Fruit fly (Drosophila melanogaster): ENCODE data around the gene Oat.

The Oat gene

DNA sequence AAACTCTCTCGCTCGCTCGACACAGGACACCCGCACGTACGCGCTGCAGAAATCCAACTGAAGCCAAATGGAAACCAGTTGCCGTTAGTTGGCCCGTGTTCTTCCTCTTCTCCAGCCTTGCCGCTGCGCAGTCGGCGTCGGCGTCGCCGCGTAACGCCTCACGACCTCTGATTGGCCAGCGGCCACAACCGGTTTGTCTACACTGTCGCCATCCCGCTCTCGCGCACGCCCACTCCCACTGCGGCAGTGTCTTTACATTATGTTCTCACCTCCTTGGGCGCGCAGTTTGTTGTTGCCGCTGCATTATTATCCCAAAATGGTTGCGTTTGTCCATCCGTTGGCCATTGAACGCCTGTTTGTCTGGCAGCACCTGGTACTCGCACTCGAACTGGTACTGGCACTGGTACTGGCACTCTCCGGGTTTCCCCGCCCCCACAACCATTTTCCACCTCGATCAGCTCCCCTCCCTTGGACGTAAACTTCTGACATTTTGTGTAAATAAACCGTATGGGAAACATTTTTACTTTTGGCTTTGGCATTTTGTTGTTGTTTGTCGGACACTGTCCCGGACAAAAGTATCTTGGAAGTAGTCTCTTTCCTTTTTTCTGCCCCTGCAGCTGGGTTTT, 14.1 kb upstream of the Oat start, which contains the start of gene tey (continued):
- 0 out of 2 replicates have a peak, but pooled peaks have one; percentile 14 for TF ChIP-seq CG32767 (GFP tag; IDR thresholded peaks at IDR 0.05)
- TF ChIP-seq CG9437 (GFP tag; optimal IDR thresholded peaks at IDR 0.05), result no peak
- peak; percentile 22 for TF ChIP-seq CoRest (tag; optimal IDR thresholded peaks at IDR 0.05)
- no peak for TF ChIP-seq ind (GFP tag; optimal IDR thresholded peaks at IDR 0.05)
- no peak for TF ChIP-seq rib (GFP tag; IDR thresholded peaks at IDR 0.05)
- 0 out of 4 replicates have a peak, but pooled peaks have one; percentile 36 for TF ChIP-seq chinmo (GFP tag; IDR thresholded peaks at IDR 0.05; ENCODE audit: partially characterized antibody)
- TF ChIP-seq CG8765 (GFP tag; IDR thresholded peaks at IDR 0.05), result peak; percentile 22; the same call in 1 of the 2 replicates
- no peak for TF ChIP-seq D19B (GFP tag; optimal IDR thresholded peaks at IDR 0.05)
- peak; percentile 12 for TF ChIP-seq nom (GFP tag; optimal IDR thresholded peaks at IDR 0.05)
- TF ChIP-seq org-1 (GFP tag; optimal IDR thresholded peaks at IDR 0.05), result no peak
- peak; percentile 83 for TF ChIP-seq Jarid2 (GFP tag; optimal IDR thresholded peaks at IDR 0.05)
- peak in 1 of 2 experiments; percentile 2 for TF ChIP-seq tll (GFP tag; optimal IDR thresholded peaks at IDR 0.05)
- TF ChIP-seq cg (GFP tag; optimal IDR thresholded peaks at IDR 0.05), result peak; percentile 19
- TF ChIP-seq nerfin-1 (tag; optimal IDR thresholded peaks at IDR 0.05), result peak; percentile 27
- TF ChIP-seq CG34224 (GFP tag; IDR thresholded peaks at IDR 0.05; ENCODE audit: partially characterized antibody), result 0 out of 3 replicates have a peak, but pooled peaks have one; percentile 29
- peak; percentile 31 for TF ChIP-seq sens (GFP tag)
- TF ChIP-seq CG10321 (GFP tag; IDR thresholded peaks at IDR 0.05), result peak; percentile 96
- TF ChIP-seq dpn (GFP tag; optimal IDR thresholded peaks at IDR 0.05), result no peak
- TF ChIP-seq lov (optimal IDR thresholded peaks at IDR 0.05), result no peak
- TF ChIP-seq lov (GFP tag; IDR thresholded peaks at IDR 0.05), result 0 out of 3 replicates have a peak, but pooled peaks have one; percentile 11
- TF ChIP-seq Bgb (GFP tag; IDR thresholded peaks at IDR 0.05; ENCODE audit: partially characterized antibody), result peak; percentile 16; the same call in 1 of the 2 replicates
- peak; percentile 43 for TF ChIP-seq pros (GFP tag; optimal IDR thresholded peaks at IDR 0.05)
- peak; percentile 1 for TF ChIP-seq abd-A (tag; optimal IDR thresholded peaks at IDR 0.05)
- TF ChIP-seq Rx (GFP tag; IDR thresholded peaks at IDR 0.05), result no peak
- peak; percentile 89 for TF ChIP-seq CG1832 (GFP tag; optimal IDR thresholded peaks at IDR 0.05)
- TF ChIP-seq CG8359 (GFP tag; optimal IDR thresholded peaks at IDR 0.05; ENCODE audit: borderline replicate concordance), result no peak
- peak; percentile 42 for TF ChIP-seq Deaf1 (tag; optimal IDR thresholded peaks at IDR 0.05)
- no peak for TF ChIP-seq HmgZ (tag; optimal IDR thresholded peaks at IDR 0.05)
- TF ChIP-seq gcm (GFP tag; optimal IDR thresholded peaks at IDR 0.05), result peak; percentile 43
- no peak for TF ChIP-seq NK7.1 (GFP tag; optimal IDR thresholded peaks at IDR 0.05)
- TF ChIP-seq chm (GFP tag; IDR thresholded peaks at IDR 0.05), result 0 out of 2 replicates have a peak, but pooled peaks have one; percentile 35
- TF ChIP-seq Ada2b (GFP tag; IDR thresholded peaks at IDR 0.05), result no peak
- peak; percentile 94 for TF ChIP-seq CG4360 (GFP tag; IDR thresholded peaks at IDR 0.05)

DNA sequence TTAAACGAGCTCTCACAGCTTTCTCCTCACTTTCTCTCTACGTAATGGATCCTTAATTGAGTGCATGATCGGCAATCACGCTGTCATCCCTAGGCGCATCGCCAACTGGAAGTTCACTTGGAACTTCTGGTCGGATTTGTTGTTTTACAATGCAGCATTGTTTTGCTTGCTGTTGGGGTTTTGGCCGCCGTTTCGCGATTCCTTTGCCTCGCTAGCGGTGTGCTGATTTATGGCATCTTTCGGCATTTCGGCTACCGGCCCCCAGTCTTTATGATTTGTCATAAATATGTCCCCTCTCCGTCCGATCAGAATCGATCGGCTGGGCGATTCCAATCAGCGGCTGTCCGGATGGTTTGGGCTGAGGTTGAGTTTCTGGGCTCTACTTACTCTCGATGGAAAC, 13.2 kb upstream of the Oat start:
- TF ChIP-seq insv (GFP tag; optimal IDR thresholded peaks at IDR 0.05) (peak in 1 of 2 experiments; percentile 70), Ets65A (GFP tag) (peak; percentile 53), ind (GFP tag; optimal IDR thresholded peaks at IDR 0.05) (no peak), bsh (GFP tag; optimal IDR thresholded peaks at IDR 0.05) (no peak)

DNA sequence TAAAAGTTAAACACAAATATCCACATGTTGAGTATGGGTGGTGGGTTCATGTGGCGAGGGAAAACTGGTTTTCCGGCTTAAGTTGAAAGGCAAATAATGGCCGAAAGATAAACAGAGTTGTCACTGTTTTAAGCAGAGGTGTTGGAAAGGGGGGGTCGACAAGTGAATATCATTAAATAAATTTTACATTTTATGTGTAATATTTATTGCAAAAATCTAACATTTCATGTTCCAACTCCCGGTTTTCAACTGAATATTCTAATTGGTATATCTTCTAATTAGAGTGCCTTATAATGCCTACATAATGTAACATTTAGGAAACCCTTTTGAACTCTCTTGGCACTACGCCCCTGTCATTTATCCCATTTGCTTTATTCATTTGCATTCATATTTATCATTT, 6.3 kb upstream of the Oat start:
- TF ChIP-seq Poxn (GFP tag; IDR thresholded peaks at IDR 0.05) (no peak), her (GFP tag; optimal IDR thresholded peaks at IDR 0.05) (no peak), tup (GFP tag; optimal IDR thresholded peaks at IDR 0.05) (no peak), Dad (GFP tag; optimal IDR thresholded peaks at IDR 0.05) (no peak), disco-r (GFP tag; optimal IDR thresholded peaks at IDR 0.05) (no peak), CG17802 (tag; optimal IDR thresholded peaks at IDR 0.05) (no peak), Hey (tag; optimal IDR thresholded peaks at IDR 0.05) (no peak), Nf-YA (GFP tag; IDR thresholded peaks at IDR 0.05) (no peak), sob (GFP tag; IDR thresholded peaks at IDR 0.05) (no peak), CG2202 (tag; optimal IDR thresholded peaks at IDR 0.05) (peak; percentile 67), Fer2 (tag; optimal IDR thresholded peaks at IDR 0.05) (peak; percentile 22), aop (GFP tag; IDR thresholded peaks at IDR 0.05) (0 out of 2 replicates have a peak, but pooled peaks have one; percentile 31), CG3407 (GFP tag; optimal IDR thresholded peaks at IDR 0.05) (peak; percentile 61), bsh (GFP tag; optimal IDR thresholded peaks at IDR 0.05) (peak in 1 of 2 experiments; percentile 70)

Data from whole organism, embryonic.